Fruit fly (Drosophila melanogaster) whole organism, pupa: ENCODE data around the gene Acat1.

Experiments
- CG10348 ChIP-seq: fragments of 200-800 bp; sonication (Bioruptor generic); IDR thresholded peaks from 2 replicates; pipeline ENCODE4 v1.3.6; 2022; ENCODE audit warnings: missing biosample characterization, missing genetic modification characterization
- CG12605 ChIP-seq: fragments of 200-800 bp; sonication (Bioruptor generic); IDR thresholded peaks from 2 replicates; pipeline ENCODE4 v1.3.6; 2022; ENCODE audit warnings: missing biosample characterization, missing genetic modification characterization
- CG13204 ChIP-seq: fragments of 200-800 bp; sonication (Bioruptor generic); optimal IDR thresholded peaks from 2 replicates; lab custom pipeline; 2018; ENCODE audit warnings: missing biosample characterization, mild to moderate bottlenecking, missing genetic modification characterization, moderate library complexity
- CG14655 ChIP-seq: fragments of 200-800 bp; sonication (Bioruptor generic); optimal IDR thresholded peaks from 3 replicates; lab custom pipeline; 2017; ENCODE audit warnings: mild to moderate bottlenecking, missing biosample characterization, missing genetic modification reagents, missing genetic modification characterization
- CG15710 ChIP-seq: fragments of 200-800 bp; sonication (Bioruptor generic); optimal IDR thresholded peaks from 2 replicates; lab custom pipeline; 2018; ENCODE audit warnings: missing biosample characterization, mild to moderate bottlenecking, missing genetic modification characterization, moderate library complexity
- CG17806 ChIP-seq: fragments of 200-800 bp; sonication (Bioruptor generic); optimal IDR thresholded peaks from 2 replicates; lab custom pipeline; 2018; ENCODE audit warnings: missing biosample characterization, mild to moderate bottlenecking, missing genetic modification characterization, moderate library complexity
- CG32121 ChIP-seq: fragments of 200-800 bp; sonication (Bioruptor generic); IDR thresholded peaks from 2 replicates; pipeline ENCODE4 v1.3.6; 2022; ENCODE audit warnings: missing biosample characterization, missing genetic modification characterization
- CG34367 ChIP-seq: fragments of 200-800 bp; sonication (Bioruptor generic); optimal IDR thresholded peaks from 2 replicates; lab custom pipeline; 2018; ENCODE audit warnings: missing biosample characterization, mild to moderate bottlenecking, missing genetic modification characterization
- CG4496 ChIP-seq: fragments of 200-800 bp; sonication (Bioruptor generic); IDR thresholded peaks from 3 replicates; pipeline ENCODE4 v1.3.6; 2022; ENCODE audit warnings: missing biosample characterization, missing genetic modification characterization
- CG8159 ChIP-seq: fragments of 200-800 bp; sonication (Bioruptor generic); optimal IDR thresholded peaks from 3 replicates; lab custom pipeline; 2018; ENCODE audit warnings: missing biosample characterization, mild to moderate bottlenecking, missing genetic modification characterization, moderate library complexity
- CG8301 ChIP-seq: fragments of 200-800 bp; sonication (Bioruptor generic); optimal IDR thresholded peaks from 2 replicates; lab custom pipeline; 2018; ENCODE audit warnings: missing biosample characterization, mild to moderate bottlenecking, missing genetic modification characterization
- CG9948 ChIP-seq: fragments of 200-800 bp; sonication (Bioruptor generic); optimal IDR thresholded peaks from 2 replicates; lab custom pipeline; 2018; ENCODE audit warnings: missing biosample characterization, mild to moderate bottlenecking, missing genetic modification characterization, moderate library complexity
- D1 ChIP-seq: fragments of 200-800 bp; sonication (Bioruptor generic); optimal IDR thresholded peaks from 2 replicates; lab custom pipeline; 2018; ENCODE audit warnings: missing biosample characterization, mild to moderate bottlenecking, missing genetic modification characterization, moderate library complexity
- EcR ChIP-seq: fragments of 200-800 bp; sonication (Bioruptor generic); optimal IDR thresholded peaks from 3 replicates; lab custom pipeline; 2019; ENCODE audit warnings: missing biosample characterization, missing genetic modification characterization, mild to moderate bottlenecking, moderate library complexity, missing genetic modification reagents
- Ets98B ChIP-seq: fragments of 200-800 bp; sonication (Bioruptor generic); IDR thresholded peaks from 2 replicates; pipeline ENCODE4 v1.3.6; 2022; ENCODE audit warnings: missing biosample characterization, missing genetic modification characterization
- Pif1A ChIP-seq: fragments of 200-800 bp; sonication (Bioruptor generic); optimal IDR thresholded peaks from 3 replicates; lab custom pipeline; 2016; ENCODE audit warnings: missing biosample characterization, missing genetic modification characterization
- Pif1B ChIP-seq: fragments of 200-800 bp; sonication (Bioruptor generic); optimal IDR thresholded peaks from 3 replicates; lab custom pipeline; 2016; ENCODE audit warnings: missing biosample characterization, missing genetic modification characterization
- Snoo ChIP-seq: fragments of 200-800 bp; sonication (Bioruptor generic); optimal IDR thresholded peaks from 3 replicates; lab custom pipeline; 2017; ENCODE audit warnings: missing biosample characterization, mild to moderate bottlenecking, missing genetic modification characterization, inconsistent platforms
- fd96Ca ChIP-seq: fragments of 200-800 bp; sonication (Bioruptor generic); IDR thresholded peaks from 3 replicates; pipeline ENCODE4 v1.3.6; 2022; ENCODE audit warnings: missing biosample characterization, missing genetic modification characterization
- gl ChIP-seq: fragments of 200-800 bp; sonication (Bioruptor generic); optimal IDR thresholded peaks from 2 replicates; lab custom pipeline; 2018; ENCODE audit warnings: missing biosample characterization, mild to moderate bottlenecking, missing genetic modification characterization
- rn ChIP-seq: fragments of 200-800 bp; sonication (Bioruptor generic); IDR thresholded peaks from 2 replicates; pipeline ENCODE4 v1.3.6; 2022; ENCODE audit warnings: missing biosample characterization, missing genetic modification characterization

The Acat1 gene

DNA sequence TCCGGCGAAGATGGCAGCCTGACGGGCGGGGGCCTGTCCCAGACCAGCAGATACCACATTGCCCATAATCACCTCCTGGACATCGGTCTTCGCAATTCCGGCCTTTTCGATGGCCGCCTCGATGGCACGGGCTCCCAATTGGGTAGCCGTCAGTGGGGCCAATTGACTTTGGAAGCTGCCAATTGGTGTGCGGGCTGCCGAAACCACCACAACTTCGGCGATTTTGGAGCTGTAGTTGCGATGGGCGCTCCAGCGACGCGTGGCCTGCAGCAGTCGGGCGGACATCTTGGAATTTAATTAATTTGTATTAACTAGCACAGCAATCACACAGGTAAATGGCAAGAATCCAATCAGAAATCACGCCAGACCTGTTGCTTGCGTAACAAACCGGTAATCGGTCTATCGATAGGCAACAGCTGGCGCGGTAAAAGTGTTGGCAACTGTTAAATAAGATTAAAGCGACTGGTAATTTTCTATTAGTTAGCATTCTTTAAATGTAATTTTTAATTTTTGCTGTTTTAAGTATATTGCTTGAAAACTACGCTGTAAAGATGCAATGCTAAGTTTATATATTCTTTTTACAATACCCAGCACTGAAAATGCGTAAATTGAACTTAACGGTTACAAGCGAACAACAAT, at the start of gene Acat1:
Acat1 (minus strand) TSS at position 400 of the 639 bp plus-strand sequence.
- TF ChIP-seq CG17806 (tag; lab: Kevin White, UChicago) (peak; percentile 65), Pif1A (GFP tag; lab: Kevin White, UChicago) (peak; percentile 80), CG34367 (tag; lab: Kevin White, UChicago) (peak; percentile 47), CG9948 (no peak), gl (tag; lab: Kevin White, UChicago) (no peak), CG15710 (peak; percentile 55), Pif1B (GFP tag; lab: Kevin White, UChicago) (peak; percentile 81), CG4496 (GFP tag; lab: Robert Waterston, UW) (peak; percentile 78), fd96Ca (GFP tag; lab: Robert Waterston, UW) (no peak), CG13204 (GFP tag; lab: Kevin White, UChicago) (no peak), EcR (GFP tag; lab: Kevin White, UChicago) (no peak), CG32121 (peak; percentile 48; the same call in 1 of the 2 replicates), CG8159 (tag; lab: Kevin White, UChicago) (peak; percentile 52), D1 (tag; lab: Kevin White, UChicago) (peak; percentile 32), CG12605 (GFP tag; lab: Robert Waterston, UW) (peak; percentile 52), CG8301 (tag; lab: Kevin White, UChicago) (peak; percentile 52), CG14655 (peak; percentile 55), Ets98B (peak; percentile 62; the same call in 1 of the 2 replicates), Snoo (tag; lab: Kevin White, UChicago) (no peak), rn (peak; percentile 63; the same call in 1 of the 2 replicates), CG10348 (GFP tag; lab: Robert Waterston, UW) (no peak)

DNA sequence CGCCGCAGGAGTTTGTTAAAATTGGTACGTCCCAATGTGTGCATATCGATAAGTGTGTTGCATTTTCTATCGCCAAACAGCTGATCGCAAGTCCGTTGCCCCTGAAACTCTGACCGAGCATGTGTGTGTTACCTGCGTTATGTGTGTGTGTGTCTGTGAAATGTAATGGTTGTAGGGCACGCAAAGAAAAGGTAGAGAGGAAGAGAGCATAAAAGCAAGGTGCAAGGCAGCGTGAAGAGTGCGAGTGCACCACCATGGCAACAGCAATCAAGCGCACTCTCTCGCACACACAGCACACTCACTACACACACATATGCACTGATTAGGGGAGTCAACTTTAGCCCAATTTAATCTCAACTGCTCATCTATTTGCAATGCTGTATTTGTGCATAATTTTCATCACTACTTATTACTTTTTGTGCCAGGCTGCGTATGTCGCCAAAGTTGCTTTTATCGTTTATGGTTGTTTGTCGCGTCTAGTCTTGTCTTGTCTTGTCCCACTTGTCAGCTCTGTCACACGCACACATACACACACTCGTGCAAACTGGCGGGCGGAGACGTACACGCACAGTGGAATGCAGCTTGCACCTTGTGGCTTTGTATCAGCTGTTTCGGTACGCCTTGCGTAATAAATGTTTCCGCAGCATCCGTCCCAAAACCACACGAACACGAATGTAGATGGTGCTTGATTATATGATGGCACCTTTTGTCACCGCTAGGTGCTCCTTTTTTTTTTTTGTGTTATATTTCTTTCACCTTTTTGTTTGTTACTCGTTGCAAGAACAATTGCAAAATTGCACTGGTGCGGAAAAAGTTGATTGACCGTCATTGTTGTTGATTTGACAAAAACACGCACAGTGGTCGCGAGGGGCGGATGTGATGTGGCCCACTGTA, 49.2 kb upstream of the Acat1 start:
- TF ChIP-seq Pif1A (GFP tag; lab: Kevin White, UChicago): peak; percentile 87
- TF ChIP-seq EcR (GFP tag; lab: Kevin White, UChicago): peak; percentile 91
- no peak for TF ChIP-seq CG13204 (GFP tag; lab: Kevin White, UChicago)
- TF ChIP-seq CG9948: peak; percentile 75
- TF ChIP-seq Ets98B: peak; percentile 55; the same call in 1 of the 2 replicates
- peak; percentile 34; the same call in 1 of the 2 replicates for TF ChIP-seq rn
- no peak; the same call in 1 of the 2 replicates for TF ChIP-seq CG12605 (GFP tag; lab: Robert Waterston, UW)
- TF ChIP-seq fd96Ca (GFP tag; lab: Robert Waterston, UW): peak; percentile 85
- TF ChIP-seq CG32121: peak; percentile 82
- TF ChIP-seq CG14655: peak; percentile 90
- peak; percentile 83 for TF ChIP-seq CG8159 (tag; lab: Kevin White, UChicago)
- peak; percentile 84 for TF ChIP-seq CG8301 (tag; lab: Kevin White, UChicago)
- TF ChIP-seq CG15710: peak; percentile 75
- TF ChIP-seq CG34367 (tag; lab: Kevin White, UChicago): peak; percentile 64
- TF ChIP-seq D1 (tag; lab: Kevin White, UChicago): no peak
- TF ChIP-seq CG4496 (GFP tag; lab: Robert Waterston, UW): no peak; the same call in 1 of the 3 replicates
- TF ChIP-seq gl (tag; lab: Kevin White, UChicago): no peak
- peak; percentile 65 for TF ChIP-seq Pif1B (GFP tag; lab: Kevin White, UChicago)
- peak; percentile 54 for TF ChIP-seq CG17806 (tag; lab: Kevin White, UChicago)
- TF ChIP-seq Snoo (tag; lab: Kevin White, UChicago): peak; percentile 79
- peak; percentile 47 for TF ChIP-seq CG10348 (GFP tag; lab: Robert Waterston, UW)

DNA sequence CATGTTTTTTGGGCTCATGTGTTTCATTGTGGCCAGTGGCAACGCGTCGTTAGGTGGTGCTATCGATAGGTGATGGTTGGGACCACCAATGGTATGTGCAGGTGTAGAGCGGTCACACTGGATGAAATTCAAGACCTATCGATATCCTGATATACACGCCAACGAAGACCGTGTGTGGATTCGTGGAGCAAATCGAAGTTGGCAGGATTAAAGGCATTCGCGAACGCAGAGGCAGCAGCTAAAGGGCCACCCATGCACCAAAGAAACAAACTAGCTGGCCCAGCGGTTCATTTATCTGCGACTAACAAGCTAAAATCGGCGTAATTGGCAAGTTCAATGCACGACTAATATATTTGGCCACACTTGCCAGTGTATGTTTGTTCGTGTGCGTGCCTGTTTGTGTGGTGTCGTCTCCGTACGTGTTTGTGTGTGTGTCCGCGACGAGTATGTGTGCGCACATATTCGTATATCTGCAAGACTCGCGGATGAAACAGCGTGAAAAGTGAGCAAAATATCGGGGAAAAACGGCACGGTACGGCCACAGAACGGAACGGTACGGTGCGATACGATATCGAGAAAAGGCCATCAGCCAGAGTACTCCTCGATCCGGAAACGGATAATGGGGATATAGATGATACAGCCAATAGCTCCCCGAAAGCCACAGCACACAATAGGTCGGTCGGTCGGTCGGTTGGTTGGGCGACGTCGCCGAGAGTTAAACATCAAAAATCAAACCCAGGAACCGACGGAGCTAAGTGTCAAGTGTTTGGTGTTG, 47.4 kb upstream of the Acat1 start, which contains the start of gene Ubr3:
Ubr3 (plus strand) TSS at position 99 of the 775 bp plus-strand sequence.
- TF ChIP-seq Pif1A (GFP tag; lab: Kevin White, UChicago) (no peak), Ets98B (no peak), CG14655 (no peak), CG9948 (no peak), CG15710 (no peak), Pif1B (GFP tag; lab: Kevin White, UChicago) (no peak), Snoo (tag; lab: Kevin White, UChicago) (no peak), rn (no peak), EcR (GFP tag; lab: Kevin White, UChicago) (peak; percentile 95), CG8301 (tag; lab: Kevin White, UChicago) (no peak), fd96Ca (GFP tag; lab: Robert Waterston, UW) (0 out of 3 replicates have a peak, but pooled peaks have one; percentile 16), CG34367 (tag; lab: Kevin White, UChicago) (no peak), CG10348 (GFP tag; lab: Robert Waterston, UW) (no peak), CG13204 (GFP tag; lab: Kevin White, UChicago) (no peak), CG4496 (GFP tag; lab: Robert Waterston, UW) (peak; percentile 26; the same call in 1 of the 3 replicates), D1 (tag; lab: Kevin White, UChicago) (no peak)

DNA sequence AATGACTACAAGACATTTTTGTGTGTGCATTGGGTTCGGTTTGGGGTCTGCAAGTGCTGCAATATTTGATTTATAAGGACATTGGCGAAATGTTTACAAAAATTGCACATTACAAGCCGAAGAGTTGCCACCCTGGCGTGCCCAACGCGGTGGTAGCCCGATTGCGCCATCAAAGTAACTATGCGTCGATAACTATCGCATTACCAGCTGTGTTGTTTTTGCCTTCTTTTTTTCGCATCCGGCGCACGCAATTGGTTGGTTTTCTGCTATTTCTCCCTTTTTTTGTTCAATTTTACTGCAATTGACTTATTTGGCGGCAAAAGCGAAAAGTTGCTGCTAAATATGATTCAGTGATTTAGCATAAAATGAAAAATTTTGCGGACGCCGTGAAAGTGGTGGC, 46.1 kb upstream of the Acat1 start, which contains the start of gene RpS14b:
RpS14b (plus strand) TSS at position 220 of the 400 bp plus-strand sequence.
- TF ChIP-seq Ets98B (peak; percentile 61), CG14655 (no peak), CG10348 (GFP tag; lab: Robert Waterston, UW) (no peak), CG9948 (peak; percentile 3), gl (tag; lab: Kevin White, UChicago) (peak; percentile 39), CG34367 (tag; lab: Kevin White, UChicago) (peak; percentile 51), EcR (GFP tag; lab: Kevin White, UChicago) (no peak), CG8301 (tag; lab: Kevin White, UChicago) (peak; percentile 19), CG12605 (GFP tag; lab: Robert Waterston, UW) (peak; percentile 43; the same call in 1 of the 2 replicates), CG17806 (tag; lab: Kevin White, UChicago) (no peak), CG32121 (peak; percentile 51), CG4496 (GFP tag; lab: Robert Waterston, UW) (peak; percentile 79), Pif1A (GFP tag; lab: Kevin White, UChicago) (peak; percentile 42), Snoo (tag; lab: Kevin White, UChicago) (peak; percentile 67), Pif1B (GFP tag; lab: Kevin White, UChicago) (peak; percentile 10), CG13204 (GFP tag; lab: Kevin White, UChicago) (peak; percentile 30), CG8159 (tag; lab: Kevin White, UChicago) (peak; percentile 28), D1 (tag; lab: Kevin White, UChicago) (no peak), CG15710 (peak; percentile 55), fd96Ca (GFP tag; lab: Robert Waterston, UW) (peak; percentile 60; the same call in 2 of the 3 replicates), rn (0 out of 2 replicates have a peak, but pooled peaks have one; percentile 6)
